Worm (Caenorhabditis elegans) whole organism, young adult: Measurements from ENCODE around the gene dhhc-6.

Experiments used
- B0261.1 ChIP-seq: sonication (generic microtip); optimal IDR thresholded peaks from 2 replicates; lab custom pipeline; 2016; ENCODE audit warnings: mild to moderate bottlenecking, missing genetic modification characterization, moderate library complexity, missing compliant biosample characterization
- B0336.3 ChIP-seq: fragments of 200-800 bp; sonication (Bioruptor generic); IDR thresholded peaks from 2 replicates; pipeline ENCODE4 v1.3.6; 2022; ENCODE audit warnings: missing genetic modification characterization, missing compliant biosample characterization
- C17E4.6 ChIP-seq: fragments of 200-800 bp; sonication (Bioruptor generic); IDR thresholded peaks from 2 replicates; pipeline ENCODE4 v1.3.6; 2022; ENCODE audit warnings: missing genetic modification reagents, missing genetic modification characterization, missing compliant biosample characterization
- F33H1.4 ChIP-seq: fragments of 200-800 bp; sonication (Bioruptor generic); IDR thresholded peaks from 2 replicates; pipeline ENCODE4 v1.3.6; 2022; ENCODE audit warnings: missing genetic modification reagents, missing genetic modification characterization, missing compliant biosample characterization
- F57A8.1 ChIP-seq: fragments of 200-800 bp; sonication (Bioruptor generic); optimal IDR thresholded peaks from 2 replicates; lab custom pipeline; 2018; ENCODE audit warnings: mild to moderate bottlenecking, missing genetic modification characterization, moderate library complexity, missing compliant biosample characterization
- K12H6.12 ChIP-seq: fragments of 200-800 bp; sonication (Bioruptor generic); optimal IDR thresholded peaks from 2 replicates; lab custom pipeline; 2018; ENCODE audit warnings: mild to moderate bottlenecking, missing genetic modification characterization, missing compliant biosample characterization
- T07F8.4 ChIP-seq: sonication (generic microtip); optimal IDR thresholded peaks from 2 replicates; lab custom pipeline; 2016; ENCODE audit warnings: mild to moderate bottlenecking, missing genetic modification characterization, moderate library complexity, missing compliant biosample characterization
- Y56A3A.18 ChIP-seq: fragments of 200-800 bp; sonication (Bioruptor generic); IDR thresholded peaks from 2 replicates; pipeline ENCODE4 v1.3.6; 2022; ENCODE audit warnings: missing genetic modification reagents, missing genetic modification characterization, missing compliant biosample characterization
- ZK185.1 ChIP-seq: sonication (generic microtip); optimal IDR thresholded peaks from 2 replicates; lab custom pipeline; 2016; ENCODE audit warnings: mild to moderate bottlenecking, missing genetic modification characterization, missing compliant biosample characterization; ENCODE audit not compliant: poor library complexity, severe bottlenecking
- ama-1 ChIP-seq, 3 experiments: fragments of 150-350 bp in 1 of 3; sonication (generic microtip) in 2 of 3; optimal IDR thresholded peaks; 2 replicates each; lab custom pipeline; 2014 to 2018; ENCODE audit warnings: missing biosample characterization in 2 of 3, missing genetic modification characterization in 2 of 3, missing genetic modification reagents in 2 of 3
- attf-3 ChIP-seq: fragments of 200-800 bp; sonication (Bioruptor generic); conservative IDR thresholded peaks from 2 replicates; pipeline ENCODE4 v1.3.6; 2022; ENCODE audit warnings: missing genetic modification reagents, missing genetic modification characterization, missing compliant biosample characterization
- attf-5 ChIP-seq: fragments of 200-800 bp; sonication (Bioruptor generic); optimal IDR thresholded peaks from 2 replicates; lab custom pipeline; 2018; ENCODE audit warnings: mild to moderate bottlenecking, missing genetic modification characterization, missing compliant biosample characterization
- attf-6 ChIP-seq: fragments of 200-800 bp; sonication (Bioruptor generic); IDR thresholded peaks from 2 replicates; pipeline ENCODE4 v1.3.6; 2022; ENCODE audit warnings: missing genetic modification reagents, missing genetic modification characterization, missing compliant biosample characterization
- cebp-1 ChIP-seq, 2 experiments: fragments of 200-800 bp in 1 of 2; sonication (Bioruptor generic) in 1 of 2; sonication (generic microtip) in 1 of 2; IDR thresholded peaks in 1 of 2; optimal IDR thresholded peaks in 1 of 2; 2 replicates each; pipeline versions ENCODE4 v1.3.6 to Lab custom; 2017 to 2022; ENCODE audit warnings: missing compliant biosample characterization in 2 of 2, missing genetic modification characterization in 2 of 2, mild to moderate bottlenecking in 1 of 2, missing genetic modification reagents in 1 of 2, moderate library complexity in 1 of 2
- cebp-2 ChIP-seq: fragments of 200-800 bp; sonication (Bioruptor generic); IDR thresholded peaks from 2 replicates; pipeline ENCODE4 v1.3.6; 2022; ENCODE audit warnings: missing genetic modification characterization, missing compliant biosample characterization
- ceh-27 ChIP-seq: fragments of 200-800 bp; sonication (Bioruptor generic); optimal IDR thresholded peaks from 2 replicates; lab custom pipeline; 2018; ENCODE audit warnings: mild to moderate bottlenecking, missing genetic modification characterization, moderate library complexity, missing compliant biosample characterization
- ceh-40 ChIP-seq: fragments of 200-800 bp; sonication (Bioruptor generic); IDR thresholded peaks from 2 replicates; pipeline ENCODE4 v1.3.6; 2022; ENCODE audit warnings: missing genetic modification characterization, missing compliant biosample characterization
- chd-7 ChIP-seq: sonication (generic microtip); optimal IDR thresholded peaks from 2 replicates; lab custom pipeline; 2016; ENCODE audit warnings: mild to moderate bottlenecking, missing genetic modification characterization, moderate library complexity, missing compliant biosample characterization
- ekl-4 ChIP-seq: fragments of 200-800 bp; sonication (Bioruptor generic); IDR thresholded peaks from 2 replicates; pipeline ENCODE4 v1.3.6; 2022; ENCODE audit warnings: missing genetic modification reagents, missing genetic modification characterization, missing compliant biosample characterization
- hlh-26 ChIP-seq: fragments of 200-800 bp; sonication (Bioruptor generic); conservative IDR thresholded peaks from 2 replicates; pipeline ENCODE4 v1.3.6; 2022; ENCODE audit warnings: missing genetic modification reagents, missing genetic modification characterization, missing compliant biosample characterization
- hmg-1.2 ChIP-seq: fragments of 200-800 bp; sonication (Bioruptor generic); IDR thresholded peaks from 2 replicates; pipeline ENCODE4 v1.3.6; 2022; ENCODE audit warnings: missing genetic modification reagents, missing genetic modification characterization, missing compliant biosample characterization
- hrde-1 ChIP-seq: sonication (generic microtip); optimal IDR thresholded peaks from 2 replicates; lab custom pipeline; 2016; ENCODE audit warnings: missing genetic modification characterization, mild to moderate bottlenecking, missing compliant biosample characterization, moderate library complexity, missing genotype, missing genetic modification reagents, borderline replicate concordance
- hsf-1 ChIP-seq: fragments of 200-800 bp; sonication (Bioruptor generic); IDR thresholded peaks from 2 replicates; pipeline ENCODE4 v1.3.6; 2022; ENCODE audit warnings: missing genetic modification reagents, missing genetic modification characterization, missing compliant biosample characterization
- let-526 ChIP-seq: fragments of 200-800 bp; sonication (Bioruptor generic); IDR thresholded peaks from 2 replicates; pipeline ENCODE4 v1.3.6; 2022; ENCODE audit warnings: missing genetic modification reagents, missing genetic modification characterization, missing compliant biosample characterization
- lin-35 ChIP-seq, 3 experiments: fragments of 150-350 bp in 2 of 3; sonication (generic microtip) in 1 of 3; optimal IDR thresholded peaks; 2 replicates each; lab custom pipeline; 2014 to 2018; ENCODE audit warnings: missing biosample characterization in 3 of 3, missing genetic modification characterization in 3 of 3, missing genetic modification reagents in 3 of 3
- lin-40 ChIP-seq: sonication (generic microtip); optimal IDR thresholded peaks from 2 replicates; lab custom pipeline; 2016; ENCODE audit warnings: missing genetic modification characterization, mild to moderate bottlenecking, missing compliant biosample characterization, missing genotype, missing genetic modification reagents
- lir-1 ChIP-seq: fragments of 200-800 bp; sonication (Bioruptor generic); conservative IDR thresholded peaks from 2 replicates; pipeline ENCODE4 v1.3.6; 2022; ENCODE audit warnings: missing genetic modification reagents, missing genetic modification characterization, missing compliant biosample characterization
- lsl-1 ChIP-seq: fragments of 200-800 bp; sonication (Bioruptor generic); optimal IDR thresholded peaks from 2 replicates; lab custom pipeline; 2018; ENCODE audit warnings: mild to moderate bottlenecking, missing genetic modification characterization, moderate library complexity, missing compliant biosample characterization
- lsy-27 ChIP-seq: sonication (generic microtip); optimal IDR thresholded peaks from 2 replicates; lab custom pipeline; 2017; ENCODE audit warnings: missing genetic modification characterization, mild to moderate bottlenecking, missing compliant biosample characterization, antibody characterized with exemption, missing genotype, borderline replicate concordance; ENCODE audit not compliant: insufficient read depth
- madf-10 ChIP-seq: sonication (generic microtip); optimal IDR thresholded peaks from 2 replicates; lab custom pipeline; 2016; ENCODE audit warnings: mild to moderate bottlenecking, missing genetic modification characterization, missing compliant biosample characterization
- madf-6 ChIP-seq: fragments of 200-800 bp; sonication (Bioruptor generic); IDR thresholded peaks from 2 replicates; pipeline ENCODE4 v1.3.6; 2022; ENCODE audit warnings: missing genetic modification reagents, missing genetic modification characterization, missing compliant biosample characterization
- mel-28 ChIP-seq: sonication (generic microtip); optimal IDR thresholded peaks from 2 replicates; lab custom pipeline; 2016; ENCODE audit warnings: borderline replicate concordance, mild to moderate bottlenecking, missing genetic modification characterization, missing compliant biosample characterization
- mxl-1 ChIP-seq: sonication (generic microtip); optimal IDR thresholded peaks from 2 replicates; lab custom pipeline; 2016; ENCODE audit warnings: missing genetic modification characterization, missing compliant biosample characterization
- nfya-2 ChIP-seq: fragments of 200-800 bp; sonication (Bioruptor generic); IDR thresholded peaks from 2 replicates; pipeline ENCODE4 v1.3.6; 2022; ENCODE audit warnings: missing genetic modification reagents, missing genetic modification characterization, missing compliant biosample characterization
- nfyb-1 ChIP-seq: fragments of 200-800 bp; sonication (Bioruptor generic); IDR thresholded peaks from 2 replicates; pipeline ENCODE4 v1.3.6; 2022; ENCODE audit warnings: missing genetic modification reagents, missing genetic modification characterization, missing compliant biosample characterization
- nhr-179 ChIP-seq: sonication (generic microtip); optimal IDR thresholded peaks from 2 replicates; lab custom pipeline; 2016; ENCODE audit warnings: mild to moderate bottlenecking, missing genetic modification characterization, missing compliant biosample characterization
- nhr-80 ChIP-seq: sonication (generic microtip); optimal IDR thresholded peaks from 2 replicates; lab custom pipeline; 2016; ENCODE audit warnings: missing genetic modification characterization, missing compliant biosample characterization
- nhr-90 ChIP-seq: sonication (generic microtip); optimal IDR thresholded peaks from 2 replicates; lab custom pipeline; 2016; ENCODE audit warnings: missing genotype, mild to moderate bottlenecking, missing genetic modification characterization, missing compliant biosample characterization
- rec-8 ChIP-seq, 2 experiments: sonication (generic microtip); optimal IDR thresholded peaks; 2 replicates each; lab custom pipeline; 2016; ENCODE audit warnings: mild to moderate bottlenecking in 2 of 2, missing genetic modification characterization in 2 of 2, missing genetic modification reagents in 2 of 2, missing genotype in 2 of 2, missing biosample characterization in 1 of 2, missing compliant biosample characterization in 1 of 2, moderate library complexity in 1 of 2
- rpc-1 ChIP-seq, 2 experiments: fragments of 150-350 bp in 1 of 2; sonication (generic microtip) in 1 of 2; optimal IDR thresholded peaks; 2 replicates each; lab custom pipeline; 2014 to 2018; ENCODE audit warnings: missing biosample characterization in 1 of 2, missing genetic modification characterization in 1 of 2, missing genetic modification reagents in 1 of 2, missing genotype in 1 of 2
- snpc-3.4 ChIP-seq: sonication (generic microtip); optimal IDR thresholded peaks from 2 replicates; lab custom pipeline; 2017; ENCODE audit warnings: missing genetic modification characterization, mild to moderate bottlenecking, missing compliant biosample characterization, antibody characterized with exemption, moderate library complexity, missing genotype, missing genetic modification reagents
- unc-62 ChIP-seq: fragments of 150-350 bp; optimal IDR thresholded peaks from 2 replicates; lab custom pipeline; 2014; ENCODE audit warnings: missing biosample characterization, missing genetic modification reagents, missing genetic modification characterization
- zim-3 ChIP-seq: sonication (generic microtip); optimal IDR thresholded peaks from 2 replicates; lab custom pipeline; 2017; ENCODE audit warnings: mild to moderate bottlenecking, missing genetic modification characterization, moderate library complexity, missing compliant biosample characterization
- ztf-22 ChIP-seq: fragments of 200-800 bp; sonication (Bioruptor generic); optimal IDR thresholded peaks from 2 replicates; lab custom pipeline; 2018; ENCODE audit warnings: mild to moderate bottlenecking, missing genetic modification characterization, moderate library complexity, missing compliant biosample characterization
- ztf-25 ChIP-seq: fragments of 200-800 bp; sonication (Bioruptor generic); IDR thresholded peaks from 2 replicates; pipeline ENCODE4 v1.3.6; 2022; ENCODE audit warnings: missing genetic modification reagents, missing genetic modification characterization, missing compliant biosample characterization
- ztf-6 ChIP-seq: fragments of 200-800 bp; sonication (Bioruptor generic); IDR thresholded peaks from 2 replicates; pipeline ENCODE4 v1.3.6; 2022; ENCODE audit warnings: missing genetic modification reagents, missing genetic modification characterization, missing compliant biosample characterization

The dhhc-6 gene

ce11 chrIV:12088898-12089297 lies 35.9 kb upstream of the dhhc-6 start:
- TF ChIP-seq ZK185.1 (no peak), lin-40 (tag; lab: Kevin White, UChicago) (no peak), rec-8 (tag; optimal IDR thresholded peaks at IDR 0.05; lab: Kevin White, UChicago) (no peak), chd-7 (tag; lab: Kevin White, UChicago) (no peak), B0261.1 (tag; lab: Kevin White, UChicago) (no peak), zim-3 (tag; lab: Kevin White, UChicago) (no peak), ztf-22 (GFP tag; lab: Kevin White, UChicago) (no peak), madf-10 (tag; lab: Kevin White, UChicago) (no peak), ztf-6 (GFP tag; lab: Robert Waterston, UW) (no peak), rpc-1 (optimal IDR thresholded peaks at IDR 0.05; lab: Kevin White, UChicago) (no peak), rpc-1 (tag; optimal IDR thresholded peaks at IDR 0.05; lab: Kevin White, UChicago) (no peak), lsl-1 (GFP tag; lab: Kevin White, UChicago) (no peak), C17E4.6 (GFP tag; lab: Robert Waterston, UW) (no peak), nfyb-1 (no peak), ceh-40 (GFP tag; lab: Robert Waterston, UW) (no peak), ama-1 (optimal IDR thresholded peaks at IDR 0.05; lab: Kevin White, UChicago) (peak; percentile 1), ama-1 (GFP tag; optimal IDR thresholded peaks at IDR 0.05; lab: Kevin White, UChicago) (no peak), K12H6.12 (tag; lab: Kevin White, UChicago) (no peak), hrde-1 (peak; percentile 19), let-526 (no peak), nfya-2 (GFP tag; lab: Robert Waterston, UW) (no peak), attf-5 (GFP tag; lab: Kevin White, UChicago) (peak; percentile 8), T07F8.4 (tag; lab: Kevin White, UChicago) (no peak), lir-1 (GFP tag; lab: Robert Waterston, UW) (no peak), snpc-3.4 (tag; lab: Kevin White, UChicago) (no peak), Y56A3A.18 (GFP tag; lab: Robert Waterston, UW) (0 out of 2 replicates have a peak, but pooled peaks have one; percentile 10), lsy-27 (tag; lab: Kevin White, UChicago) (no peak), attf-6 (GFP tag; lab: Robert Waterston, UW) (no peak), F57A8.1 (GFP tag; lab: Kevin White, UChicago) (no peak), hsf-1 (GFP tag; lab: Robert Waterston, UW) (0 out of 2 replicates have a peak, but pooled peaks have one; percentile 15), nhr-90 (tag; lab: Kevin White, UChicago) (no peak), cebp-1 (GFP tag; IDR thresholded peaks at IDR 0.05; lab: Robert Waterston, UW) (no peak), cebp-1 (tag; optimal IDR thresholded peaks at IDR 0.05; lab: Kevin White, UChicago) (peak; percentile 25), ztf-25 (no peak), ekl-4 (GFP tag; lab: Robert Waterston, UW) (peak; percentile 66), ceh-27 (GFP tag; lab: Kevin White, UChicago) (peak; percentile 39), lin-35 (GFP tag; optimal IDR thresholded peaks at IDR 0.05; lab: Kevin White, UChicago) (peak in 1 of 3 experiments; percentile 14), mel-28 (tag; lab: Kevin White, UChicago) (no peak), hmg-1.2 (GFP tag; lab: Robert Waterston, UW) (peak; percentile 54; the same call in 1 of the 2 replicates), hlh-26 (GFP tag; lab: Robert Waterston, UW) (no peak), mxl-1 (tag; lab: Kevin White, UChicago) (no peak), cebp-2 (GFP tag; lab: Robert Waterston, UW) (0 out of 2 replicates have a peak, but pooled peaks have one; percentile 43), madf-6 (peak; percentile 35; the same call in 1 of the 2 replicates), B0336.3 (GFP tag; lab: Robert Waterston, UW) (0 out of 2 replicates have a peak, but pooled peaks have one; percentile 39), F33H1.4 (GFP tag; lab: Robert Waterston, UW) (no peak), attf-3 (GFP tag; lab: Robert Waterston, UW) (no peak), nhr-80 (peak; percentile 14), nhr-179 (no peak), unc-62 (GFP tag; lab: Kevin White, UChicago) (no peak)
